Fruit fly (Drosophila melanogaster) whole organism, adult: ENCODE data around the gene CG2772.

Source experiments
- CG11617 ChIP-seq: fragments of 200-800 bp; sonication (Bioruptor generic); optimal IDR thresholded peaks from 2 replicates; lab custom pipeline; 2017; ENCODE audit warnings: mild to moderate bottlenecking, missing biosample characterization, missing genetic modification reagents, missing genetic modification characterization
- CG1620 ChIP-seq: fragments of 200-800 bp; sonication (Bioruptor generic); optimal IDR thresholded peaks from 2 replicates; lab custom pipeline; 2016; ENCODE audit warnings: missing biosample characterization, missing genetic modification characterization
- CG33017 ChIP-seq: fragments of 200-800 bp; sonication (Bioruptor generic); optimal IDR thresholded peaks from 2 replicates; lab custom pipeline; 2018; ENCODE audit warnings: missing biosample characterization, mild to moderate bottlenecking, missing genetic modification characterization, moderate library complexity
- CG5204 ChIP-seq: fragments of 200-800 bp; sonication (Bioruptor generic); optimal IDR thresholded peaks from 2 replicates; lab custom pipeline; 2016; ENCODE audit warnings: missing biosample characterization, missing genetic modification characterization
- CG7045 ChIP-seq: fragments of 200-800 bp; sonication (Bioruptor generic); optimal IDR thresholded peaks from 2 replicates; lab custom pipeline; 2017; ENCODE audit warnings: missing biosample characterization, mild to moderate bottlenecking, missing genetic modification characterization
- CG7101 ChIP-seq: fragments of 200-800 bp; sonication (Bioruptor generic); optimal IDR thresholded peaks from 2 replicates; lab custom pipeline; 2018; ENCODE audit warnings: missing biosample characterization, mild to moderate bottlenecking, missing genetic modification characterization, moderate library complexity
- Clk ChIP-seq: fragments of 200-800 bp; sonication (Bioruptor generic); optimal IDR thresholded peaks from 2 replicates; lab custom pipeline; 2017; ENCODE audit warnings: missing biosample characterization, missing genetic modification characterization
- Mnt ChIP-seq: fragments of 200-800 bp; sonication (Bioruptor generic); optimal IDR thresholded peaks from 2 replicates; lab custom pipeline; 2016; ENCODE audit warnings: missing biosample characterization, mild to moderate bottlenecking, missing genetic modification characterization
- bab1 ChIP-seq: fragments of 200-800 bp; sonication (Bioruptor generic); optimal IDR thresholded peaks from 3 replicates; lab custom pipeline; 2019; ENCODE audit warnings: missing biosample characterization, mild to moderate bottlenecking, missing genetic modification characterization, moderate library complexity
- cnc ChIP-seq, 2 experiments: fragments of >200 bp; optimal IDR thresholded peaks; 2 replicates each; lab custom pipeline; 2017
- kay ChIP-seq: fragments of 200-800 bp; sonication (Bioruptor generic); peaks from one replicate; lab custom pipeline; 2016; ENCODE audit warnings: missing biosample characterization, missing genetic modification characterization, borderline replicate concordance
- tj ChIP-seq: fragments of 200-800 bp; sonication (Bioruptor generic); optimal IDR thresholded peaks from 3 replicates; lab custom pipeline; 2017; ENCODE audit warnings: missing biosample characterization, mild to moderate bottlenecking, missing genetic modification characterization, moderate library complexity
- toe ChIP-seq: fragments of 200-800 bp; sonication (Bioruptor generic); optimal IDR thresholded peaks from 2 replicates; lab custom pipeline; 2016; ENCODE audit warnings: missing biosample characterization, missing genetic modification characterization

- no peak for TF ChIP-seq Mnt (GFP tag; lab: Kevin White, UChicago)
- no peak for TF ChIP-seq bab1 (GFP tag; lab: Kevin White, UChicago)
- no peak for TF ChIP-seq CG7045 (GFP tag; lab: Kevin White, UChicago)
- TF ChIP-seq Clk, result no peak
- no peak for TF ChIP-seq CG5204 (GFP tag; lab: Kevin White, UChicago)
- no peak for TF ChIP-seq cnc (optimal IDR thresholded peaks at IDR 0.05; lab: Kevin White, UChicago)
- TF ChIP-seq kay (GFP tag; lab: Kevin White, UChicago), result no peak
- TF ChIP-seq CG33017, result no peak
- TF ChIP-seq tj (GFP tag; lab: Kevin White, UChicago), result no peak
- TF ChIP-seq CG11617 (GFP tag; lab: Kevin White, UChicago), result no peak
- no peak for TF ChIP-seq CG1620 (GFP tag; lab: Kevin White, UChicago)
- no peak for TF ChIP-seq CG7101 (tag; lab: Kevin White, UChicago)
- no peak for TF ChIP-seq toe
Observed at dm6 chr2L:3495465-3495864, 49.7 kb downstream of the CG2772 start.
